Worm (Caenorhabditis elegans): ENCODE measurements around the gene Y46G5A.22.

- TF ChIP-seq jun-1 (tag; optimal IDR thresholded peaks at IDR 0.05) = no peak
- TF ChIP-seq ceh-82 (tag; optimal IDR thresholded peaks at IDR 0.05) = no peak
- TF ChIP-seq snpc-4 (tag; optimal IDR thresholded peaks at IDR 0.05) = no peak
- no peak for TF ChIP-seq aha-1 (tag)
- no peak for TF ChIP-seq dmd-6 (GFP tag; IDR thresholded peaks at IDR 0.05)
- TF ChIP-seq daf-16 (GFP tag; optimal IDR thresholded peaks at IDR 0.05) = no peak
- no peak for TF ChIP-seq daf-16 (tag; optimal IDR thresholded peaks at IDR 0.05)
- no peak for TF ChIP-seq skn-1 (tag; optimal IDR thresholded peaks at IDR 0.05)
- TF ChIP-seq madf-5 (GFP tag; IDR thresholded peaks at IDR 0.05) = no peak
- TF ChIP-seq lin-39 (tag; optimal IDR thresholded peaks at IDR 0.05) = no peak
- no peak for TF ChIP-seq tra-1 (GFP tag; IDR thresholded peaks at IDR 0.05)
- no peak for TF ChIP-seq hmg-1.1 (GFP tag; IDR thresholded peaks at IDR 0.05)
- no peak for TF ChIP-seq ceh-28 (tag; optimal IDR thresholded peaks at IDR 0.05)
- no peak for TF ChIP-seq dmd-8 (GFP tag; IDR thresholded peaks at IDR 0.05)
Measured at ce11 chrII:12805161-12805560, 13.2 kb downstream of the Y46G5A.22 start, which contains the start of the genes Y46G5A.18 and Y46G5A.47.

All from whole organism, L4 larva.